Fruit fly (Drosophila melanogaster): ENCODE results near the gene CG4375.

DNA sequence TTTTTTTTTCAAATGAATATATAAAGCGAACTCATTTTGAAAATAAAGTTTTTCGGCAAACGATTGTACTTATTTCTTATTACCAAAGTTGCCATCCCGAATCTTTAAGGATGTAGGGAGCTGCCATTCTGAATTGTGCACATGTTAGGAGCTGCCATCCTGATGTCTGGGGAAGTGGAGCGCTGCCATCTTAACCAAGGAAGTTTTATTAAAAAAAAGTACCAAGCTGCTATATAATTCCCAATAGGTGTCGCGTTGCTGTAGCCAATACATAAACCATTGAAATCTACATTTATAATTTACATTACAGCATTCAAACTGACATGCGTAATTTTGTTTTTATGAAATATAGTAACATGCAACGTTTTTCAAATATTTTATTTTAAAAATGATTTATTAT, 20.2 kb downstream of the CG4375 start:
- no peak for TF ChIP-seq CG7928 (GFP tag; optimal IDR thresholded peaks at IDR 0.05)
- TF ChIP-seq GATAe (GFP tag; conservative IDR thresholded peaks at IDR 0.05) = no peak
- no peak for TF ChIP-seq CG4328 (GFP tag; optimal IDR thresholded peaks at IDR 0.05)
- no peak for TF ChIP-seq CG5180 (GFP tag; optimal IDR thresholded peaks at IDR 0.05)
- no peak for TF ChIP-seq CG15011 (GFP tag; optimal IDR thresholded peaks at IDR 0.05)
- no peak for TF ChIP-seq fd3F (GFP tag; optimal IDR thresholded peaks at IDR 0.05)
- TF ChIP-seq zfh2 (GFP tag; optimal IDR thresholded peaks at IDR 0.05) = no peak
- no peak for TF ChIP-seq Eip74EF (GFP tag; optimal IDR thresholded peaks at IDR 0.05)
- TF ChIP-seq CG4707 (GFP tag; optimal IDR thresholded peaks at IDR 0.05) = no peak
- no peak for TF ChIP-seq YL-1 (GFP tag; optimal IDR thresholded peaks at IDR 0.05)
- no peak for TF ChIP-seq zen (tag; optimal IDR thresholded peaks at IDR 0.05)
- no peak for TF ChIP-seq dan (GFP tag; IDR thresholded peaks at IDR 0.05)
- TF ChIP-seq NfI (GFP tag; optimal IDR thresholded peaks at IDR 0.05) = no peak

Data from whole organism, embryonic.